Fruit fly (Drosophila melanogaster) whole organism, adult: Measurements from ENCODE around the gene CG13615.

ENCODE experiments used
- CG11617 ChIP-seq: fragments of 200-800 bp; sonication (Bioruptor generic); optimal IDR thresholded peaks from 2 replicates; lab custom pipeline; 2017; ENCODE audit warnings: mild to moderate bottlenecking, missing biosample characterization, missing genetic modification reagents, missing genetic modification characterization
- CG14711 ChIP-seq: fragments of 200-800 bp; sonication (Bioruptor generic); optimal IDR thresholded peaks from 2 replicates; lab custom pipeline; 2018; ENCODE audit warnings: missing biosample characterization, mild to moderate bottlenecking, missing genetic modification characterization, moderate library complexity
- Hr96 ChIP-seq: fragments of 200-800 bp; sonication (Bioruptor generic); optimal IDR thresholded peaks from 2 replicates; lab custom pipeline; 2016; ENCODE audit warnings: missing biosample characterization, missing genetic modification characterization
- Mnt ChIP-seq: fragments of 200-800 bp; sonication (Bioruptor generic); optimal IDR thresholded peaks from 2 replicates; lab custom pipeline; 2016; ENCODE audit warnings: missing biosample characterization, mild to moderate bottlenecking, missing genetic modification characterization
- bab1 ChIP-seq: fragments of 200-800 bp; sonication (Bioruptor generic); optimal IDR thresholded peaks from 3 replicates; lab custom pipeline; 2019; ENCODE audit warnings: missing biosample characterization, mild to moderate bottlenecking, missing genetic modification characterization, moderate library complexity
- cic ChIP-seq: fragments of 200-800 bp; sonication (Bioruptor generic); optimal IDR thresholded peaks from 2 replicates; lab custom pipeline; 2017; ENCODE audit warnings: missing biosample characterization, mild to moderate bottlenecking, missing genetic modification characterization, moderate library complexity
- kay ChIP-seq: fragments of 200-800 bp; sonication (Bioruptor generic); peaks from one replicate; lab custom pipeline; 2016; ENCODE audit warnings: missing biosample characterization, missing genetic modification characterization, borderline replicate concordance
- ovo ChIP-seq: fragments of 200-800 bp; sonication (Bioruptor generic); optimal IDR thresholded peaks from 2 replicates; lab custom pipeline; 2016; ENCODE audit warnings: missing biosample characterization, missing genetic modification characterization
- pad ChIP-seq: fragments of 200-800 bp; sonication (Bioruptor generic); optimal IDR thresholded peaks from 3 replicates; lab custom pipeline; 2017; ENCODE audit warnings: missing biosample characterization, missing genetic modification characterization, mild to moderate bottlenecking, moderate library complexity, missing genetic modification reagents
- tj ChIP-seq: fragments of 200-800 bp; sonication (Bioruptor generic); optimal IDR thresholded peaks from 3 replicates; lab custom pipeline; 2017; ENCODE audit warnings: missing biosample characterization, mild to moderate bottlenecking, missing genetic modification characterization, moderate library complexity

DNA sequence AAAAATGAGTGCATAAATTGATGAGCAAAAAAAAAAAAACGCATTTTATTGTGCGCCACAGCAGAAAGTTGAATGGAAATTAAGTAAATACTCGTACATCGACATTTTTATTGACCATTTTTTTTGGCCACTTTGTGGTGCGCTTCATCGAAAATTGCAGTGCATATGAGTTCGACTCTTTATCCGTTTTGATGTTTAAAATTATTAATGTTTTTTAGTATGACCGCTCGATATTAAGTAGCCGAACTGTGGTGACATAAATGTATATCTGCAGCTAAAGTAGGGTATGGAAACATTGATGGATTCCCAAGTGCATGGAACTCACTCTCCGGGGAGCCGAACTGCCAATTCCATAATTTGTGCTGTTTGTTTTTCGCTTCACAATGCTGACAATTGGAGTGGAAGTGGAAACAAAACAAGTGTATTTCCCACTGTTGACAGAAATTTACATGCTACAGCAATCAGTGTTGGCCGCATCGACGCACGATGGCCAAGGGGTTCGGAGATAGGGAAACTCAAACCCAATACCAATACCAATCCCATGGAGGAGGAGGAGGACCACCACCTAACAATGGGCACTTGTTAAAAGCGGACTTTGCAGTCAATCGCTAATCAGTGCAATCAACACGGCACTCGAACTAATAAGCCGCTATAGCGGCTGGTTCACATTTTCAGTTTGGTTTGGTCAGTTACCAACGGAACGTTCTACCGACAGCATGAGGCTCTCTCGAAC is 2.1 kb downstream of the CG13615 start, which contains the start of gene CG13616:
- no peak for TF ChIP-seq CG11617 (GFP tag; lab: Kevin White, UChicago)
- TF ChIP-seq tj (GFP tag; lab: Kevin White, UChicago) = peak; percentile 50
- TF ChIP-seq pad (GFP tag; lab: Kevin White, UChicago) = no peak
- TF ChIP-seq Mnt (GFP tag; lab: Kevin White, UChicago) = no peak
- no peak for TF ChIP-seq bab1 (GFP tag; lab: Kevin White, UChicago)
- TF ChIP-seq ovo (GFP tag; lab: Kevin White, UChicago) = no peak
- no peak for TF ChIP-seq Hr96 (GFP tag; lab: Kevin White, UChicago)
- TF ChIP-seq kay (GFP tag; lab: Kevin White, UChicago) = no peak
- no peak for TF ChIP-seq cic
- TF ChIP-seq CG14711 (tag; lab: Kevin White, UChicago) = no peak
